Fruit fly (Drosophila melanogaster) whole organism, pupa: Measurements from ENCODE around the gene REG.

Source experiments
- CG8301 ChIP-seq: fragments of 200-800 bp; sonication (Bioruptor generic); optimal IDR thresholded peaks from 2 replicates; lab custom pipeline; 2018; ENCODE audit warnings: missing biosample characterization, mild to moderate bottlenecking, missing genetic modification characterization
- CG9948 ChIP-seq: fragments of 200-800 bp; sonication (Bioruptor generic); optimal IDR thresholded peaks from 2 replicates; lab custom pipeline; 2018; ENCODE audit warnings: missing biosample characterization, mild to moderate bottlenecking, missing genetic modification characterization, moderate library complexity
- D1 ChIP-seq: fragments of 200-800 bp; sonication (Bioruptor generic); optimal IDR thresholded peaks from 2 replicates; lab custom pipeline; 2018; ENCODE audit warnings: missing biosample characterization, mild to moderate bottlenecking, missing genetic modification characterization, moderate library complexity
- EcR ChIP-seq: fragments of 200-800 bp; sonication (Bioruptor generic); optimal IDR thresholded peaks from 3 replicates; lab custom pipeline; 2019; ENCODE audit warnings: missing biosample characterization, missing genetic modification characterization, mild to moderate bottlenecking, moderate library complexity, missing genetic modification reagents
- Ets98B ChIP-seq: fragments of 200-800 bp; sonication (Bioruptor generic); IDR thresholded peaks from 2 replicates; pipeline ENCODE4 v1.3.6; 2022; ENCODE audit warnings: missing biosample characterization, missing genetic modification characterization
- Pif1A ChIP-seq: fragments of 200-800 bp; sonication (Bioruptor generic); optimal IDR thresholded peaks from 3 replicates; lab custom pipeline; 2016; ENCODE audit warnings: missing biosample characterization, missing genetic modification characterization
- Snoo ChIP-seq: fragments of 200-800 bp; sonication (Bioruptor generic); optimal IDR thresholded peaks from 3 replicates; lab custom pipeline; 2017; ENCODE audit warnings: missing biosample characterization, mild to moderate bottlenecking, missing genetic modification characterization, inconsistent platforms
- gl ChIP-seq: fragments of 200-800 bp; sonication (Bioruptor generic); optimal IDR thresholded peaks from 2 replicates; lab custom pipeline; 2018; ENCODE audit warnings: missing biosample characterization, mild to moderate bottlenecking, missing genetic modification characterization
- rn ChIP-seq: fragments of 200-800 bp; sonication (Bioruptor generic); IDR thresholded peaks from 2 replicates; pipeline ENCODE4 v1.3.6; 2022; ENCODE audit warnings: missing biosample characterization, missing genetic modification characterization

DNA sequence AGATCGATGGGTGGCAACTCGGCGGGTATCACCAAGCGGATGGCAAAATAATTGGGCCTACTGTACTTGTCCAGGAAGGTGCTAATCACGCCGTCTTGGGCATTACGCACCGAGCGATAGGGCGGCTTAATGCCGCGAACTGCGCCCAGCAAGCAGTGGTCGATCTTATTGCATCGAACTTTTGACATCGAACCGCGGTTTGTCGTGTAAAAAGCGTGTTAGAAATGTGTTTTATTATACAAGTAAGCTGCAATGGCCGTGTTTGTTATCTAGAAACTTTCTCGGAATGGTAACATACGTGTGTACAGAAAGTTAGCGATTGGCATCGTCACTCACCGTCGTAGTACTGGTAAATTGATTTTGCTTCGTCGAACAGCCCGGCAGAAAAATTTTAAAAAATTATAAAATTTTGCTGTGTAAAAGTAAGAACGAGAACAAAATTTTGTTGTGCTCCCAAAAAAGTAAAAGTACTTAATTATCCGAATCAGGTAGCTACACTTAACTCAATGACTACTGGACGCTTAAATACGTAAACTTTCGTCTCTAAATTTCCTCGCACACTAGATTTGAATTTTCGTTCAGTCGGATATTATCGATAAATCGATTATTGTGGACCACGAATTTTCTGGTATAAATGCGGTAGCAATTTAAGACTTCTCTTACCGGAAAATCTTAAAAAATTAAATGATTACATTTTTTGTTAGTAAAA is 46.1 kb downstream of the REG start, which contains the start of the genes mew and CG15742:
- no peak for TF ChIP-seq Snoo (tag; lab: Kevin White, UChicago)
- no peak for TF ChIP-seq gl (tag; lab: Kevin White, UChicago)
- TF ChIP-seq CG9948 (tag; lab: Kevin White, UChicago), result no peak
- TF ChIP-seq EcR (GFP tag; lab: Kevin White, UChicago), result no peak
- no peak for TF ChIP-seq rn (GFP tag; lab: Robert Waterston, UW)
- no peak for TF ChIP-seq Pif1A (GFP tag; lab: Kevin White, UChicago)
- TF ChIP-seq Ets98B (GFP tag; lab: Robert Waterston, UW), result no peak
- no peak for TF ChIP-seq CG8301
- TF ChIP-seq D1, result no peak
